Fruit fly (Drosophila melanogaster): Measurements from ENCODE around the gene InR.

InR gene

DNA sequence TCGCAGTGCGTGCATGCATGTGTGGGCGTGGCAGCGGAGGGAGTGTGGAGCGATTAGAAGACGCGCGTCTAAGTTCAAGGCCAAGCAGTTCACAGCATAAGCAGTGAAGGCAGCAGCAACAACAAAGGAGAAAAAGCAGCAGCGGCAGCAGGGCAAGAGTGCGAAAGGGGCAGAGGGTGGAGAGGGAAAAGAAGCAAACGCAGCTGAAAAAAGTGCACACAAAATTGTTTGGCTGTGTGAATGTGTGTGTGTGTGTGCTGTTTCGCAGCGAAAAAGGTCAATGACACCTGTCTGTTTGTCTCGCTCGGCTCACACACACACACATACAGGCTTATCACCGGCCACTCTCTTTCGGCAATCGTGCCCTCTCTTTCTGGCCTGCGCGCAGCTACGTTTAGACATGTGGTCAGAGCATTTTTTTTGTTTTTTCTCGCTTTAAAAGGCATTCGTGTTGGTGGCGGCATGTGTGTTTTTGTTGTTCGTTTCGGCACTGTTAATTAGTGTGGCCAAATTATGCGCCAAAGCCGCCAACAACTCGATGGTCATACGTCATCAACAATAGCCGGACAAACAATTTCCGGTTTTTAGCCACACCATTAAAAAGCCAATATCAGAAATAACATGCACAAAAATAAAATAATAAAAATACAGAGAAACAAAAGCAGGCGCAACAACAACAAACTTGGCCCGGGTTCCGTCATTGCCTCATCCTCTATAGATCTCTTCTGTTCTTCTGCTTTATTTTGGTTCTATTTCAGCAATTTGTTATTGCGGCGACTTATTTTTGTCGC is 2.9 kb downstream of the InR start:
- peak; percentile 68 for TF ChIP-seq CG13204 (GFP tag; optimal IDR thresholded peaks at IDR 0.05)
- TF ChIP-seq CG32121 (GFP tag; IDR thresholded peaks at IDR 0.05), result no peak
- TF ChIP-seq CG9948 (tag; optimal IDR thresholded peaks at IDR 0.05), result no peak
- TF ChIP-seq EcR (GFP tag; optimal IDR thresholded peaks at IDR 0.05), result peak; percentile 92
- no peak for TF ChIP-seq CG10348 (GFP tag; IDR thresholded peaks at IDR 0.05)
- peak; percentile 11 for TF ChIP-seq CG8301 (tag; optimal IDR thresholded peaks at IDR 0.05)
- no peak for TF ChIP-seq CG34367 (tag; optimal IDR thresholded peaks at IDR 0.05)
- no peak for TF ChIP-seq rn (GFP tag; IDR thresholded peaks at IDR 0.05)
- peak; percentile 24 for TF ChIP-seq Snoo (tag; optimal IDR thresholded peaks at IDR 0.05)

DNA sequence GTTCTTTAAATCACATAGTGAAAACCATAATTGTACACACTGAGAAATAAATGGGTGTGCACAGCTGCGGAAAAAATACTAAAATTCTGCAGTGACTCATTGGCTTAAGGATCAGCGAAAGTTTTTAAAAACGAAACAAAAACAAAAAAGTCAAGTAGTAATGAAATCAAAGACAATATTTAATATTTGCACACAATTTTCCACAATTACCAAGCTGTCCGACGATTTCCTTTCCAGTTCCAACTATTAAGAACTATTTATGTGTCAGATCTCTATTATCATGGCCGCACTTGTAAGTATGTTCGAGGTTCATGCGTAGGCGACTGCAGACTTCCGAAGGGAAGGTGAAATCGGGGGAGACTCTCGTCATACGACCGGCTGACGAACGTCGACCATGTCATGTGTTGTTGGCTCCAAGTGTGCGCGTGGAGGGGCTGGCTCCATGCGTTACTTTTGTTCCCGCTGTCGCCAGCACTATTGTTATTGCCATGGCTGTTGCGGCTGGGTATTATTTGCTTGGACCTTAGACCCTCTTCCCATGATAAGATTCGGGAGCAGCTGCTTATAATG is 4.2 kb downstream of the InR start:
- TF ChIP-seq D1 (tag; optimal IDR thresholded peaks at IDR 0.05) (no peak), CG15710 (tag; optimal IDR thresholded peaks at IDR 0.05) (peak; percentile 58), EcR (GFP tag; optimal IDR thresholded peaks at IDR 0.05) (peak; percentile 40), fd96Ca (GFP tag; IDR thresholded peaks at IDR 0.05) (no peak), gl (tag; optimal IDR thresholded peaks at IDR 0.05) (peak; percentile 38), Ets98B (GFP tag; IDR thresholded peaks at IDR 0.05) (no peak), CG4496 (GFP tag; IDR thresholded peaks at IDR 0.05) (no peak), CG8159 (tag; optimal IDR thresholded peaks at IDR 0.05) (peak; percentile 63), Snoo (tag; optimal IDR thresholded peaks at IDR 0.05) (no peak), CG17806 (tag; optimal IDR thresholded peaks at IDR 0.05) (peak; percentile 56), Pif1B (GFP tag; optimal IDR thresholded peaks at IDR 0.05) (no peak), CG34367 (tag; optimal IDR thresholded peaks at IDR 0.05) (peak; percentile 24), rn (GFP tag; IDR thresholded peaks at IDR 0.05) (no peak), Pif1A (GFP tag; optimal IDR thresholded peaks at IDR 0.05) (peak; percentile 64), CG14655 (GFP tag; optimal IDR thresholded peaks at IDR 0.05) (peak; percentile 74), CG10348 (GFP tag; IDR thresholded peaks at IDR 0.05) (no peak), CG32121 (GFP tag; IDR thresholded peaks at IDR 0.05) (no peak), CG9948 (tag; optimal IDR thresholded peaks at IDR 0.05) (peak; percentile 58), CG13204 (GFP tag; optimal IDR thresholded peaks at IDR 0.05) (peak; percentile 38), CG12605 (GFP tag; IDR thresholded peaks at IDR 0.05) (no peak), CG8301 (tag; optimal IDR thresholded peaks at IDR 0.05) (peak; percentile 63)

- no peak for TF ChIP-seq fd96Ca (GFP tag; IDR thresholded peaks at IDR 0.05)
- TF ChIP-seq Snoo (tag; optimal IDR thresholded peaks at IDR 0.05), result peak; percentile 47
- peak; percentile 38 for TF ChIP-seq gl (tag; optimal IDR thresholded peaks at IDR 0.05)
- TF ChIP-seq CG4496 (GFP tag; IDR thresholded peaks at IDR 0.05), result no peak
- peak; percentile 24 for TF ChIP-seq Pif1A (GFP tag; optimal IDR thresholded peaks at IDR 0.05)
- TF ChIP-seq D1 (tag; optimal IDR thresholded peaks at IDR 0.05), result no peak
- no peak for TF ChIP-seq CG34367 (tag; optimal IDR thresholded peaks at IDR 0.05)
- no peak for TF ChIP-seq CG32121 (GFP tag; IDR thresholded peaks at IDR 0.05)
- no peak for TF ChIP-seq rn (GFP tag; IDR thresholded peaks at IDR 0.05)
- TF ChIP-seq CG17806 (tag; optimal IDR thresholded peaks at IDR 0.05), result no peak
- peak; percentile 65 for TF ChIP-seq CG13204 (GFP tag; optimal IDR thresholded peaks at IDR 0.05)
- TF ChIP-seq EcR (GFP tag; optimal IDR thresholded peaks at IDR 0.05), result peak; percentile 74
- TF ChIP-seq CG8159 (tag; optimal IDR thresholded peaks at IDR 0.05), result peak; percentile 16
- TF ChIP-seq CG12605 (GFP tag; IDR thresholded peaks at IDR 0.05), result no peak
- no peak for TF ChIP-seq CG10348 (GFP tag; IDR thresholded peaks at IDR 0.05)
- peak; percentile 45 for TF ChIP-seq Pif1B (GFP tag; optimal IDR thresholded peaks at IDR 0.05)
- TF ChIP-seq CG15710 (tag; optimal IDR thresholded peaks at IDR 0.05), result peak; percentile 8
Measured at dm6 chr3R:21613322-21613807, 5.8 kb downstream of the InR start.

DNA sequence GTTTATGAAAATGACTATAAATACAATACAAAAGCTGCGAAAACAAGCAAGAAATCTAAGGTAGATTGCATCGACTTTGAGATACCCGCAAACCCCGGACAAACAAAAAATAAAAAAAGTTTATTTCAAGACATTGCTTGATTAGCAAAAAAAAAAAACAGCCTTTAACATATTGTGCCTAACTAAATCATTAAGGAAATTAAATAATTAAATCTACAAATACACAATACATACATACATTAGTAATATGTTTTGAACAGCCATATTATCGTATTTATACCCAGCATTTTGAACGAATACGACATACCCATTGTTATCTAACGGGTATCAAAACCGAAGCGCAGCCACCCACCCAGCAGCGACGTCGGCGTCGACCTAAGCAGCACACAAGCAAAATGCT is 6.2 kb downstream of the InR start:
- TF ChIP-seq CG9948 (tag; optimal IDR thresholded peaks at IDR 0.05) (no peak), Snoo (tag; optimal IDR thresholded peaks at IDR 0.05) (no peak), CG34367 (tag; optimal IDR thresholded peaks at IDR 0.05) (no peak), CG14655 (GFP tag; optimal IDR thresholded peaks at IDR 0.05) (peak; percentile 41), CG4496 (GFP tag; IDR thresholded peaks at IDR 0.05) (no peak), Pif1A (GFP tag; optimal IDR thresholded peaks at IDR 0.05) (no peak), CG13204 (GFP tag; optimal IDR thresholded peaks at IDR 0.05) (no peak), CG8301 (tag; optimal IDR thresholded peaks at IDR 0.05) (peak; percentile 31), D1 (tag; optimal IDR thresholded peaks at IDR 0.05) (no peak)

dm6 chr3R:21611629-21612180 is 7.4 kb downstream of the InR start:
- no peak for TF ChIP-seq CG4496 (GFP tag; IDR thresholded peaks at IDR 0.05)
- no peak for TF ChIP-seq rn (GFP tag; IDR thresholded peaks at IDR 0.05)
- TF ChIP-seq EcR (GFP tag; optimal IDR thresholded peaks at IDR 0.05), result peak; percentile 33

All from whole organism, pupa.